Worm (Caenorhabditis elegans): ENCODE results near the gene nas-32.

DNA sequence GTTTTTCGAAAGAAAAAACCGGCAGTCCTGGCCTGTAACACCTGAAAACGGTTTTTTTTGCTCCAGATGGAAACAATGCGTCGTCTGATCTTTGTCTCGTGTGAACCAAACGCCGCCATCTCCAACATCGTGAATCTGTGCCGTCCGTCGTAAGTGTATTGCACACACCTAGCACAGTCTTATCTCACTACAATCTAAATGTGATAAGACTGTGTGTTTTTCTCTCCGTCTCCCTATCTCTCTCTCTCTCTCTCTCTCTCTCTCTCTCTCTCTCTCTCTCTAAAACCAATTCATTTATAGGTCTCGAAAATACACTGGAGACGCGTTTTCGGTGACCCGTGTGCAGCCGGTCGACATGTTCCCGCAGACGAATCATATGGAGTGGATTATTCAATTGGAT, 11.6 kb upstream of the nas-32 start:
- TF ChIP-seq ceh-36 (tag; optimal IDR thresholded peaks at IDR 0.05) = no peak
- no peak for TF ChIP-seq flt-1 (GFP tag; IDR thresholded peaks at IDR 0.05)
- no peak for TF ChIP-seq scrt-1 (GFP tag; IDR thresholded peaks at IDR 0.05)
- TF ChIP-seq hmbx-1 (tag; optimal IDR thresholded peaks at IDR 0.05) = no peak
